Worm (Caenorhabditis elegans): Measurements from ENCODE around the gene ndab-2.

ndab-2 gene

DNA sequence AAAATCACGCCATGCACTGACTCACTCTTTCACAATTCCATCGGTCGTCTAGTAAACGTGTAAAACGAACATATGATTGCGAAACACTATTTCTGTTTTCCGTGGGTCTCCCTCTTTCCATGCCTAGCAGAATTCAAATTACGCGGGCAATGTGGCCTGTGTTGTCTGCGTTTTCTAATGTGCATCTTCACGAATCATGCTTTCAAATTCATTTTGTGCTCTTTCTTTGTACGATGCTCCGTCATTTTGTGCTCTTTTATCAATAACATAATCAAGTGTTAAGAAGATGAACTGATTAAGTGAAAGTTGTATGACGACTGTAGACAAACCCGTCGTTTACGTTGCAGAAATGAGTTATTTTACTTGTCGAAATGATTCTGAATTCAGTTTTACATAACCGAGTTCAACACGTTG is 14.7 kb upstream of the ndab-2 start (continued):
- TF ChIP-seq F49E8.2 (tag; optimal IDR thresholded peaks at IDR 0.05; ENCODE audit: borderline replicate concordance) (no peak), snpc-1.2 (GFP tag; IDR thresholded peaks at IDR 0.05) (no peak), ceh-32 (tag; optimal IDR thresholded peaks at IDR 0.05; ENCODE audit: poor library complexity) (no peak), mes-2 (tag; optimal IDR thresholded peaks at IDR 0.05; ENCODE audit: poor library complexity, severe bottlenecking) (peak; percentile 63), dmd-9 (GFP tag; IDR thresholded peaks at IDR 0.05) (no peak), zfp-2 (tag; optimal IDR thresholded peaks at IDR 0.05) (no peak), T20F7.1 (GFP tag; optimal IDR thresholded peaks at IDR 0.05) (peak; percentile 63), nhr-111 (GFP tag; optimal IDR thresholded peaks at IDR 0.05) (no peak), jun-1 (tag; optimal IDR thresholded peaks at IDR 0.05) (peak; percentile 29), rbr-2 (tag; optimal IDR thresholded peaks at IDR 0.05) (peak; percentile 19), nhr-6 (tag; optimal IDR thresholded peaks at IDR 0.05) (peak; percentile 58), daf-16 (GFP tag; optimal IDR thresholded peaks at IDR 0.05) (peak in 1 of 2 experiments; percentile 28), daf-16 (tag; optimal IDR thresholded peaks at IDR 0.05) (peak; percentile 92), zag-1 (tag; optimal IDR thresholded peaks at IDR 0.05) (no peak), F37D6.2 (tag; optimal IDR thresholded peaks at IDR 0.05) (no peak), lir-3 (tag; optimal IDR thresholded peaks at IDR 0.05) (no peak), egl-43 (GFP tag; IDR thresholded peaks at IDR 0.05) (no peak), nhr-76 (tag; optimal IDR thresholded peaks at IDR 0.05) (no peak), Y5F2A.4 (GFP tag; optimal IDR thresholded peaks at IDR 0.05) (no peak), F44E2.7 (GFP tag; IDR thresholded peaks at IDR 0.05) (no peak), lin-1 (GFP tag; IDR thresholded peaks at IDR 0.05) (peak; percentile 67), cey-2 (tag; optimal IDR thresholded peaks at IDR 0.05; ENCODE audit: borderline replicate concordance, insufficient read depth) (no peak), D1046.2 (GFP tag; IDR thresholded peaks at IDR 0.05) (no peak), spr-1 (tag; optimal IDR thresholded peaks at IDR 0.05) (no peak), vab-7 (GFP tag; IDR thresholded peaks at IDR 0.05) (no peak), ZK546.5 (tag; optimal IDR thresholded peaks at IDR 0.05) (no peak), aha-1 (tag) (peak; percentile 55), dpl-1 (GFP tag; optimal IDR thresholded peaks at IDR 0.05) (peak; percentile 69), aly-2 (tag; optimal IDR thresholded peaks at IDR 0.05) (no peak), spr-3 (GFP tag; optimal IDR thresholded peaks at IDR 0.05) (no peak), lin-13 (GFP tag; optimal IDR thresholded peaks at IDR 0.05) (peak; percentile 49), nhr-102 (tag; optimal IDR thresholded peaks at IDR 0.05) (peak; percentile 77), ceh-44 (GFP tag; IDR thresholded peaks at IDR 0.05) (no peak), saeg-2 (GFP tag; IDR thresholded peaks at IDR 0.05) (peak; percentile 58; the same call in 1 of the 2 replicates), nhr-48 (tag; optimal IDR thresholded peaks at IDR 0.05) (peak; percentile 60), tra-1 (GFP tag; IDR thresholded peaks at IDR 0.05) (no peak), skn-1 (tag; optimal IDR thresholded peaks at IDR 0.05) (no peak), daf-19 (GFP tag; conservative IDR thresholded peaks at IDR 0.05) (no peak), zfp-3 (GFP tag; conservative IDR thresholded peaks at IDR 0.05) (no peak), attf-4 (tag; optimal IDR thresholded peaks at IDR 0.05) (no peak), lsy-2 (tag; optimal IDR thresholded peaks at IDR 0.05) (peak in 1 of 2 experiments; percentile 70), set-16 (GFP tag; IDR thresholded peaks at IDR 0.05) (no peak), nhr-28 (tag; optimal IDR thresholded peaks at IDR 0.05) (peak; percentile 87), unc-62 (GFP tag; optimal IDR thresholded peaks at IDR 0.05 in 1 of 2) (peak in 1 of 2 experiments; percentile 38), unc-62 (tag; optimal IDR thresholded peaks at IDR 0.05) (no peak), F10B5.3 (tag; optimal IDR thresholded peaks at IDR 0.05) (no peak), T26A8.4 (GFP tag; IDR thresholded peaks at IDR 0.05) (no peak), fkh-10 (GFP tag; optimal IDR thresholded peaks at IDR 0.05) (no peak), pqm-1 (tag; optimal IDR thresholded peaks at IDR 0.05) (peak; percentile 96), mep-1 (tag; optimal IDR thresholded peaks at IDR 0.05) (peak; percentile 66), nhr-42 (GFP tag; IDR thresholded peaks at IDR 0.05) (no peak), hlh-30 (tag; optimal IDR thresholded peaks at IDR 0.05; ENCODE audit: insufficient read depth) (peak; percentile 68)

All from whole organism, L4 larva.